Fruit fly (Drosophila melanogaster): ENCODE data around the gene nmd.

Gene nmd

DNA sequence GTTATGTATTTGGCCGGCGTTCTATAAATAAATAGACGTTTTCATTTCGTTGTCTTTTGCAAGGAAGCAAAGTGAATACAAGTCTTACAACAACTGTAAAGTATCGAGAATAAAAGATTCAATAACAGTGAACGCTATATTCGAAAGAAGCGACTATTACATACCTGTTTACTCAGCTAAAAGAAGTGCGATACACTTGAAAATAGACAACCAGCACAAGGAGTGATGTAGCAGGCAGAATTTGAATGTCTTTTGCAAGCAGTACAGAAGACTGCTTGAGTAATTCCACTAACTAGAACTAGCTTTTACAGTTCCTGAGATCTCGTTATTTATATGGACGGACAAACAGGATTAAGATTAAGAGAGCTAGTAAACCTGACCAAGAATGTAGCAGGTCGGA, 5.4 kb downstream of the nmd start:
- TF ChIP-seq CG32264 (GFP tag; optimal IDR thresholded peaks at IDR 0.05) (no peak), Dif (GFP tag; optimal IDR thresholded peaks at IDR 0.05; ENCODE audit: partially characterized antibody) (peak; percentile 72), N (GFP tag; optimal IDR thresholded peaks at IDR 0.05) (peak; percentile 33), Vsx2 (GFP tag; optimal IDR thresholded peaks at IDR 0.05; ENCODE audit: partially characterized antibody) (no peak), h (GFP tag; optimal IDR thresholded peaks at IDR 0.05) (no peak), Abd-B (GFP tag; optimal IDR thresholded peaks at IDR 0.05) (no peak), sv (GFP tag; optimal IDR thresholded peaks at IDR 0.05) (no peak), rgr (GFP tag; optimal IDR thresholded peaks at IDR 0.05) (no peak), brk (GFP tag; optimal IDR thresholded peaks at IDR 0.05) (no peak)

- TF ChIP-seq tai (GFP tag; optimal IDR thresholded peaks at IDR 0.05) (no peak), CG32264 (GFP tag; optimal IDR thresholded peaks at IDR 0.05) (no peak), Hr78 (GFP tag; optimal IDR thresholded peaks at IDR 0.05) (no peak), usp (GFP tag; optimal IDR thresholded peaks at IDR 0.05) (no peak), woc (GFP tag; optimal IDR thresholded peaks at IDR 0.05) (no peak), N (GFP tag; optimal IDR thresholded peaks at IDR 0.05) (no peak), Dif (GFP tag; optimal IDR thresholded peaks at IDR 0.05; ENCODE audit: partially characterized antibody) (no peak)
Observed at dm6 chr2L:10294798-10295669, 8.7 kb downstream of the nmd start, which contains the start of gene Hand. TSS of gene Hand (minus strand) at chr2L:10295385.

DNA sequence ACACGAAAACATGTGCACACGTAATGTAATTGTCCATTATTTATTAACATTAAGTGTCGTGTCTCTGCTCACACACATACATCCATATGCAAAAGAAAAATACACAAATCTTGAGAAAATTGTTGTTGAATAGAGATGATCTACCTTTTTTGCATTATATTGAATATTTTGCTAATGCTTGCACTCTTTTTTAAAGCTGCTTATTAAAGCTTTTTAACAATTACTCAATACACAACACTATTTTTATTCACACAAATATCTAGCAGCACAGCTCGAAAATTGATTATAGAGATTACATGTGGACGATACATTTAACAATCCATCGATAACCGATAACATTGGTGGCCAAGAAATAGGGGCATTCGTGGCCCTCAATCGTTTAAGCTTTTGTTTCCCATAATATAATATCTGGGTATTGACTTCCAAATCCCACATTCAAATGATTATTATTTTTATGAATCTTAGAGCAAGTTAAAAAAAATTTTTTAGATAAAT, 11.6 kb downstream of the nmd start, which contains the start of gene Ufd4:
Ufd4 (minus strand) TSS at position 300 of the 495 bp plus-strand sequence.
- TF ChIP-seq CG32264 (GFP tag; optimal IDR thresholded peaks at IDR 0.05) (peak; percentile 36), tai (GFP tag; optimal IDR thresholded peaks at IDR 0.05) (no peak), CG9705 (GFP tag; optimal IDR thresholded peaks at IDR 0.05) (peak; percentile 32), dl (GFP tag; optimal IDR thresholded peaks at IDR 0.05; ENCODE audit: insufficient read depth in 1 of 2, partially characterized antibody in 2 of 2) (no peak), lola (GFP tag; optimal IDR thresholded peaks at IDR 0.05) (no peak), HLH106 (tag; optimal IDR thresholded peaks at IDR 0.05) (no peak), Myc (optimal IDR thresholded peaks at IDR 0.05) (no peak), fru (GFP tag; optimal IDR thresholded peaks at IDR 0.05) (no peak), br (GFP tag; optimal IDR thresholded peaks at IDR 0.05) (no peak), pan (optimal IDR thresholded peaks at IDR 0.05) (no peak), dmrt93B (GFP tag; optimal IDR thresholded peaks at IDR 0.05) (no peak), OdsH (GFP tag; optimal IDR thresholded peaks at IDR 0.05) (peak; percentile 37), foxo (GFP tag; optimal IDR thresholded peaks at IDR 0.05) (no peak), sage (GFP tag; optimal IDR thresholded peaks at IDR 0.05) (no peak), usp (GFP tag; optimal IDR thresholded peaks at IDR 0.05) (no peak), brk (GFP tag; optimal IDR thresholded peaks at IDR 0.05) (no peak), sv (GFP tag; optimal IDR thresholded peaks at IDR 0.05) (peak; percentile 44), Hr83 (GFP tag; optimal IDR thresholded peaks at IDR 0.05; ENCODE audit: poor library complexity, severe bottlenecking) (peak; percentile 70), ey (GFP tag; optimal IDR thresholded peaks at IDR 0.05) (no peak), Abd-B (GFP tag; optimal IDR thresholded peaks at IDR 0.05) (no peak), GATAd (GFP tag; optimal IDR thresholded peaks at IDR 0.05) (no peak), psq (GFP tag; optimal IDR thresholded peaks at IDR 0.05) (no peak), Hnf4 (GFP tag; optimal IDR thresholded peaks at IDR 0.05) (no peak), Dif (GFP tag; optimal IDR thresholded peaks at IDR 0.05; ENCODE audit: partially characterized antibody) (no peak)

DNA sequence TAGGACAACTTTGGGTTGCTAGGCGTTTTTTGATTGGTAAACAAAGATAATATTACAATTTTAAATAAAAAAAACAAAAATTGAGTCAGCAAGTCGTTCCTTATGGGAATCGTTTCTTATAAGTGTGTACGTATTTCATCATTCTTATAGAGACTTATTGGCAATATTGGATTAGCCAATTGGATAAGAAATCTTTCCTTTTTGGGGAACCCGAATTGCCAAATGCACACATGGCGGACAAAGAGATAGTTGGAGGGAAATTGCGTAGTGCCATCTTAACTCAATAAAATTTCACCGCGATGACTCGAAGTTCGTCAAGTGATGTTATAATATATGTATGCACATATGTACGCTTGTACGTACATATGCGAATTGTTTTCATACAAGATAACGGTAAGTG, 12.5 kb downstream of the nmd start:
- TF ChIP-seq Mio (GFP tag; optimal IDR thresholded peaks at IDR 0.05) (no peak), HLH106 (tag; optimal IDR thresholded peaks at IDR 0.05) (no peak), dmrt93B (GFP tag; optimal IDR thresholded peaks at IDR 0.05) (no peak), br (GFP tag; optimal IDR thresholded peaks at IDR 0.05) (no peak), jim (GFP tag; optimal IDR thresholded peaks at IDR 0.05) (no peak)

Measured in whole organism, wandering third instar larva.